Worm (Caenorhabditis elegans) whole organism, L4 larva: ENCODE results near the gene C23G10.7.

ENCODE experiments used
- mxl-2 ChIP-seq: fragments of 200-800 bp; sonication (Bioruptor generic); conservative IDR thresholded peaks from 2 replicates; pipeline ENCODE4 v1.3.6; 2022; ENCODE audit warnings: missing genetic modification reagents, missing genetic modification characterization, missing compliant biosample characterization
- nhr-28 ChIP-seq: fragments of 150-350 bp; optimal IDR thresholded peaks from 2 replicates; lab custom pipeline; 2014; ENCODE audit warnings: missing biosample characterization, missing genetic modification characterization
- php-3 ChIP-seq: fragments of 200-800 bp; sonication (Bioruptor generic); IDR thresholded peaks from 2 replicates; pipeline ENCODE4 v1.3.6; 2022; ENCODE audit warnings: missing genetic modification reagents, missing genetic modification characterization, missing compliant biosample characterization
- pqm-1 ChIP-seq: sonication (generic microtip); optimal IDR thresholded peaks from 2 replicates; lab custom pipeline; 2017; ENCODE audit warnings: missing biosample characterization, missing genetic modification characterization

- TF ChIP-seq nhr-28 (tag; lab: Kevin White, UChicago) (peak; percentile 65), php-3 (no peak), mxl-2 (GFP tag; lab: Robert Waterston, UW) (no peak), pqm-1 (tag; lab: Kevin White, UChicago) (no peak)
Measured at ce11 chrIII:6170038-6170437, 28.2 kb downstream of the C23G10.7 start.
